Fruit fly (Drosophila melanogaster) whole organism, prepupa: Measurements from ENCODE around the gene CG42558.
"Not testable (repeated sequence)": the region's sequence is repeated elsewhere in the genome, so short reads cannot be mapped to it uniquely, and the experiment has no call there.

Experiments used
- CG11762 ChIP-seq: fragments of 200-800 bp; sonication (Bioruptor generic); optimal IDR thresholded peaks from 3 replicates; lab custom pipeline; 2016; ENCODE audit warnings: missing biosample characterization, missing genetic modification characterization; ENCODE audit not compliant: insufficient read depth
- CG6808 ChIP-seq: fragments of 200-800 bp; sonication (Bioruptor generic); optimal IDR thresholded peaks from 3 replicates; lab custom pipeline; 2017; ENCODE audit warnings: missing biosample characterization, missing genetic modification characterization, mild to moderate bottlenecking, moderate library complexity, missing genetic modification reagents
- CG9139 ChIP-seq: fragments of 200-800 bp; sonication (Bioruptor generic); optimal IDR thresholded peaks from 3 replicates; lab custom pipeline; 2017; ENCODE audit warnings: missing biosample characterization, mild to moderate bottlenecking, missing genetic modification characterization
- Met ChIP-seq: fragments of 200-800 bp; sonication (Bioruptor generic); optimal IDR thresholded peaks from 3 replicates; lab custom pipeline; 2016; ENCODE audit warnings: missing biosample characterization, missing genetic modification characterization
- dac ChIP-seq: fragments of 200-800 bp; sonication (Bioruptor generic); optimal IDR thresholded peaks from 2 replicates; lab custom pipeline; 2017; ENCODE audit warnings: missing biosample characterization, mild to moderate bottlenecking, missing genetic modification characterization
- vri ChIP-seq: fragments of 200-800 bp; sonication (Bioruptor generic); optimal IDR thresholded peaks from 3 replicates; lab custom pipeline; 2016; ENCODE audit warnings: missing biosample characterization, mild to moderate bottlenecking, missing genetic modification characterization

- not testable (repeated sequence) for TF ChIP-seq CG11762 (GFP tag; lab: Kevin White, UChicago); dac (GFP tag; lab: Kevin White, UChicago); CG9139 (GFP tag; lab: Kevin White, UChicago); vri; Met; CG6808 (GFP tag; lab: Kevin White, UChicago)
Observed at dm6 chr3R:29924515-29924914, 8.6 kb upstream of the CG42558 start, which contains the start of gene Jon99Cii.
